Fruit fly (Drosophila melanogaster): Measurements from ENCODE around the gene Mad.

dm6 chr2L:3188875-3189274, 29.4 kb upstream of the Mad start:
- TF ChIP-seq CG8478 (optimal IDR thresholded peaks at IDR 0.05) (no peak), CTCF (optimal IDR thresholded peaks at IDR 0.05) (no peak)

All from S2 (cell line).